Worm (Caenorhabditis elegans) whole organism, young adult: ENCODE data around the gene atgp-2.

Source experiments
- B0019.2 ChIP-seq: fragments of 200-800 bp; sonication (Bioruptor generic); conservative IDR thresholded peaks from 2 replicates; pipeline ENCODE4 v1.3.6; 2022; ENCODE audit warnings: missing genetic modification reagents, missing genetic modification characterization, missing compliant biosample characterization
- B0261.1 ChIP-seq: sonication (generic microtip); optimal IDR thresholded peaks from 2 replicates; lab custom pipeline; 2016; ENCODE audit warnings: mild to moderate bottlenecking, missing genetic modification characterization, moderate library complexity, missing compliant biosample characterization
- B0336.3 ChIP-seq: fragments of 200-800 bp; sonication (Bioruptor generic); IDR thresholded peaks from 2 replicates; pipeline ENCODE4 v1.3.6; 2022; ENCODE audit warnings: missing genetic modification characterization, missing compliant biosample characterization
- C17E4.6 ChIP-seq: fragments of 200-800 bp; sonication (Bioruptor generic); IDR thresholded peaks from 2 replicates; pipeline ENCODE4 v1.3.6; 2022; ENCODE audit warnings: missing genetic modification reagents, missing genetic modification characterization, missing compliant biosample characterization
- F23B12.7 ChIP-seq: sonication (generic microtip); optimal IDR thresholded peaks from 2 replicates; lab custom pipeline; 2017; ENCODE audit warnings: missing genetic modification characterization, mild to moderate bottlenecking, missing compliant biosample characterization, antibody characterized with exemption, moderate library complexity; ENCODE audit not compliant: insufficient read depth
- F37B4.10 ChIP-seq: fragments of 200-800 bp; sonication (Bioruptor generic); IDR thresholded peaks from 2 replicates; pipeline ENCODE4 v1.3.6; 2022; ENCODE audit warnings: missing genetic modification characterization, missing compliant biosample characterization
- F52B5.7 ChIP-seq: sonication (generic microtip); optimal IDR thresholded peaks from 2 replicates; lab custom pipeline; 2016; ENCODE audit warnings: mild to moderate bottlenecking, missing genetic modification characterization, missing compliant biosample characterization
- F55B11.4 ChIP-seq: sonication (generic microtip); optimal IDR thresholded peaks from 2 replicates; lab custom pipeline; 2016; ENCODE audit warnings: missing compliant biosample characterization, missing genetic modification characterization, borderline replicate concordance; ENCODE audit not compliant: insufficient read depth
- F57A8.1 ChIP-seq: fragments of 200-800 bp; sonication (Bioruptor generic); optimal IDR thresholded peaks from 2 replicates; lab custom pipeline; 2018; ENCODE audit warnings: mild to moderate bottlenecking, missing genetic modification characterization, moderate library complexity, missing compliant biosample characterization
- Y53F4B.3 ChIP-seq: fragments of 200-800 bp; sonication (Bioruptor generic); IDR thresholded peaks from 2 replicates; pipeline ENCODE4 v1.3.6; 2022; ENCODE audit warnings: missing genetic modification reagents, missing genetic modification characterization, missing compliant biosample characterization
- Y67H2A.10 ChIP-seq: fragments of 200-800 bp; sonication (Bioruptor generic); conservative IDR thresholded peaks from 2 replicates; pipeline ENCODE4 v1.3.6; 2022; ENCODE audit warnings: missing genetic modification reagents, missing genetic modification characterization, missing compliant biosample characterization
- akir-1 ChIP-seq: fragments of 200-800 bp; sonication (Bioruptor generic); optimal IDR thresholded peaks from 2 replicates; lab custom pipeline; 2018; ENCODE audit warnings: mild to moderate bottlenecking, missing genetic modification characterization, moderate library complexity, missing compliant biosample characterization
- ama-1 ChIP-seq, 3 experiments: fragments of 150-350 bp in 1 of 3; sonication (generic microtip) in 2 of 3; optimal IDR thresholded peaks; 2 replicates each; lab custom pipeline; 2014 to 2018; ENCODE audit warnings: missing biosample characterization in 2 of 3, missing genetic modification characterization in 2 of 3, missing genetic modification reagents in 2 of 3
- aptf-2 ChIP-seq: fragments of 200-800 bp; sonication (Bioruptor generic); conservative IDR thresholded peaks from 2 replicates; pipeline ENCODE4 v1.3.6; 2022; ENCODE audit warnings: missing genetic modification reagents, missing genetic modification characterization, missing compliant biosample characterization
- aptf-3 ChIP-seq: fragments of 200-800 bp; sonication (Bioruptor generic); IDR thresholded peaks from 2 replicates; pipeline ENCODE4 v1.3.6; 2022; ENCODE audit warnings: missing genetic modification characterization, missing compliant biosample characterization
- attf-3 ChIP-seq: fragments of 200-800 bp; sonication (Bioruptor generic); conservative IDR thresholded peaks from 2 replicates; pipeline ENCODE4 v1.3.6; 2022; ENCODE audit warnings: missing genetic modification reagents, missing genetic modification characterization, missing compliant biosample characterization
- attf-5 ChIP-seq: fragments of 200-800 bp; sonication (Bioruptor generic); optimal IDR thresholded peaks from 2 replicates; lab custom pipeline; 2018; ENCODE audit warnings: mild to moderate bottlenecking, missing genetic modification characterization, missing compliant biosample characterization
- attf-6 ChIP-seq: fragments of 200-800 bp; sonication (Bioruptor generic); IDR thresholded peaks from 2 replicates; pipeline ENCODE4 v1.3.6; 2022; ENCODE audit warnings: missing genetic modification reagents, missing genetic modification characterization, missing compliant biosample characterization
- bed-1 ChIP-seq: fragments of 200-800 bp; sonication (Bioruptor generic); IDR thresholded peaks from 2 replicates; pipeline ENCODE4 v1.3.6; 2022; ENCODE audit warnings: missing genetic modification reagents, missing genetic modification characterization, missing compliant biosample characterization
- ccch-3 ChIP-seq: fragments of 200-800 bp; sonication (Bioruptor generic); optimal IDR thresholded peaks from 2 replicates; lab custom pipeline; 2018; ENCODE audit warnings: mild to moderate bottlenecking, missing genetic modification characterization, missing compliant biosample characterization
- ceh-100 ChIP-seq: fragments of 200-800 bp; sonication (Bioruptor generic); IDR thresholded peaks from 2 replicates; pipeline ENCODE4 v1.3.6; 2022; ENCODE audit warnings: missing genetic modification reagents, missing genetic modification characterization, missing compliant biosample characterization
- dpl-1 ChIP-seq: fragments of 150-350 bp; optimal IDR thresholded peaks from 2 replicates; lab custom pipeline; 2014; ENCODE audit warnings: missing biosample characterization, missing genetic modification reagents, missing genetic modification characterization
- egl-44 ChIP-seq: fragments of 200-800 bp; sonication (Bioruptor generic); IDR thresholded peaks from 2 replicates; pipeline ENCODE4 v1.3.6; 2022; ENCODE audit warnings: missing genetic modification reagents, missing genetic modification characterization, missing compliant biosample characterization
- ets-4 ChIP-seq: fragments of 200-800 bp; sonication (Bioruptor generic); optimal IDR thresholded peaks from 2 replicates; lab custom pipeline; 2018; ENCODE audit warnings: mild to moderate bottlenecking, missing genetic modification characterization, missing compliant biosample characterization
- him-1 ChIP-seq: sonication (generic microtip); optimal IDR thresholded peaks from 2 replicates; lab custom pipeline; 2016; ENCODE audit warnings: missing genotype, missing genetic modification reagents, missing genetic modification characterization, missing compliant biosample characterization
- hlh-12 ChIP-seq: sonication (generic microtip); optimal IDR thresholded peaks from 2 replicates; lab custom pipeline; 2016; ENCODE audit warnings: missing genetic modification characterization, missing compliant biosample characterization
- hmg-1.2 ChIP-seq: fragments of 200-800 bp; sonication (Bioruptor generic); IDR thresholded peaks from 2 replicates; pipeline ENCODE4 v1.3.6; 2022; ENCODE audit warnings: missing genetic modification reagents, missing genetic modification characterization, missing compliant biosample characterization
- lag-1 ChIP-seq: fragments of 200-800 bp; sonication (Bioruptor generic); IDR thresholded peaks from 2 replicates; pipeline ENCODE4 v1.3.6; 2022; ENCODE audit warnings: missing genetic modification reagents, missing genetic modification characterization, missing compliant biosample characterization
- let-526 ChIP-seq: fragments of 200-800 bp; sonication (Bioruptor generic); IDR thresholded peaks from 2 replicates; pipeline ENCODE4 v1.3.6; 2022; ENCODE audit warnings: missing genetic modification reagents, missing genetic modification characterization, missing compliant biosample characterization
- lin-26 ChIP-seq: fragments of 200-800 bp; sonication (Bioruptor generic); IDR thresholded peaks from 2 replicates; pipeline ENCODE4 v1.3.6; 2022; ENCODE audit warnings: missing genetic modification reagents, missing genetic modification characterization, missing compliant biosample characterization
- lin-54 ChIP-seq: fragments of 200-800 bp; sonication (Bioruptor generic); optimal IDR thresholded peaks from 2 replicates; lab custom pipeline; 2018; ENCODE audit warnings: mild to moderate bottlenecking, missing genetic modification characterization, missing compliant biosample characterization
- lir-1 ChIP-seq: fragments of 200-800 bp; sonication (Bioruptor generic); conservative IDR thresholded peaks from 2 replicates; pipeline ENCODE4 v1.3.6; 2022; ENCODE audit warnings: missing genetic modification reagents, missing genetic modification characterization, missing compliant biosample characterization
- lsl-1 ChIP-seq: fragments of 200-800 bp; sonication (Bioruptor generic); optimal IDR thresholded peaks from 2 replicates; lab custom pipeline; 2018; ENCODE audit warnings: mild to moderate bottlenecking, missing genetic modification characterization, moderate library complexity, missing compliant biosample characterization
- madf-6 ChIP-seq: fragments of 200-800 bp; sonication (Bioruptor generic); IDR thresholded peaks from 2 replicates; pipeline ENCODE4 v1.3.6; 2022; ENCODE audit warnings: missing genetic modification reagents, missing genetic modification characterization, missing compliant biosample characterization
- mcd-1 ChIP-seq: fragments of 200-800 bp; sonication (Bioruptor generic); IDR thresholded peaks from 2 replicates; pipeline ENCODE4 v1.3.6; 2022; ENCODE audit warnings: missing genetic modification reagents, missing genetic modification characterization, missing compliant biosample characterization
- mel-28 ChIP-seq: sonication (generic microtip); optimal IDR thresholded peaks from 2 replicates; lab custom pipeline; 2016; ENCODE audit warnings: borderline replicate concordance, mild to moderate bottlenecking, missing genetic modification characterization, missing compliant biosample characterization
- mxl-1 ChIP-seq: sonication (generic microtip); optimal IDR thresholded peaks from 2 replicates; lab custom pipeline; 2016; ENCODE audit warnings: missing genetic modification characterization, missing compliant biosample characterization
- nfya-1 ChIP-seq: sonication (generic microtip); optimal IDR thresholded peaks from 2 replicates; lab custom pipeline; 2017; ENCODE audit warnings: antibody characterized with exemption, missing compliant biosample characterization, missing genetic modification characterization, borderline replicate concordance; ENCODE audit not compliant: insufficient read depth
- nfya-2 ChIP-seq: fragments of 200-800 bp; sonication (Bioruptor generic); IDR thresholded peaks from 2 replicates; pipeline ENCODE4 v1.3.6; 2022; ENCODE audit warnings: missing genetic modification reagents, missing genetic modification characterization, missing compliant biosample characterization
- snpc-1.3 ChIP-seq: sonication (generic microtip); optimal IDR thresholded peaks from 2 replicates; lab custom pipeline; 2017; ENCODE audit warnings: missing genetic modification characterization, mild to moderate bottlenecking, missing compliant biosample characterization, antibody characterized with exemption, moderate library complexity, missing genotype, missing genetic modification reagents; ENCODE audit not compliant: insufficient read depth
- snpc-4 ChIP-seq, 5 experiments: fragments of 150-350 bp in 1 of 5; sonication (generic microtip) in 4 of 5; optimal IDR thresholded peaks; 2 replicates each; lab custom pipeline; 2014 to 2018; ENCODE audit warnings: missing genetic modification characterization in 5 of 5, missing biosample characterization in 3 of 5, antibody characterized with exemption in 2 of 5, mild to moderate bottlenecking in 2 of 5, missing compliant biosample characterization in 2 of 5, missing genotype in 2 of 5, moderate library complexity in 2 of 5, missing genetic modification reagents in 1 of 5
- tbp1 ChIP-seq: fragments of 200-800 bp; sonication (Bioruptor generic); optimal IDR thresholded peaks from 2 replicates; lab custom pipeline; 2018; ENCODE audit warnings: mild to moderate bottlenecking, missing genetic modification characterization, missing compliant biosample characterization
- tlf-1 ChIP-seq: fragments of 200-800 bp; sonication (Bioruptor generic); optimal IDR thresholded peaks from 2 replicates; lab custom pipeline; 2018; ENCODE audit warnings: mild to moderate bottlenecking, missing genetic modification characterization, missing compliant biosample characterization
- unc-130 ChIP-seq: sonication (generic microtip); optimal IDR thresholded peaks from 2 replicates; lab custom pipeline; 2016; ENCODE audit warnings: missing genetic modification reagents, missing genetic modification characterization, missing compliant biosample characterization
- zim-3 ChIP-seq: sonication (generic microtip); optimal IDR thresholded peaks from 2 replicates; lab custom pipeline; 2017; ENCODE audit warnings: mild to moderate bottlenecking, missing genetic modification characterization, moderate library complexity, missing compliant biosample characterization
- ztf-28 ChIP-seq: fragments of 200-800 bp; sonication (Bioruptor generic); IDR thresholded peaks from 2 replicates; pipeline ENCODE4 v1.3.6; 2022; ENCODE audit warnings: missing genetic modification reagents, missing genetic modification characterization, missing compliant biosample characterization
- ztf-3 ChIP-seq: fragments of 200-800 bp; sonication (Bioruptor generic); optimal IDR thresholded peaks from 2 replicates; lab custom pipeline; 2018; ENCODE audit warnings: mild to moderate bottlenecking, missing genetic modification characterization, missing compliant biosample characterization

atgp-2 gene

ce11 chrII:14616927-14617326, 27.0 kb downstream of the atgp-2 start (continued):
- TF ChIP-seq mel-28 (tag; lab: Kevin White, UChicago) (no peak), F57A8.1 (peak; percentile 72), nfya-1 (tag; lab: Kevin White, UChicago) (no peak), tbp1 (GFP tag; lab: Kevin White, UChicago) (peak; percentile 90), hmg-1.2 (peak; percentile 61), ets-4 (GFP tag; lab: Kevin White, UChicago) (peak; percentile 20), him-1 (tag; lab: Kevin White, UChicago) (peak; percentile 64), attf-5 (GFP tag; lab: Kevin White, UChicago) (peak; percentile 49), mxl-1 (tag; lab: Kevin White, UChicago) (peak; percentile 87), ccch-3 (GFP tag; lab: Kevin White, UChicago) (no peak), lsl-1 (GFP tag; lab: Kevin White, UChicago) (peak; percentile 44), mcd-1 (GFP tag; lab: Robert Waterston, UW) (peak; percentile 55), ztf-3 (no peak), tlf-1 (peak; percentile 21), B0261.1 (tag; lab: Kevin White, UChicago) (peak; percentile 75), F23B12.7 (tag; lab: Kevin White, UChicago) (peak; percentile 44), F55B11.4 (no peak), snpc-1.3 (tag; lab: Kevin White, UChicago) (peak; percentile 55), C17E4.6 (GFP tag; lab: Robert Waterston, UW) (0 out of 2 replicates have a peak, but pooled peaks have one; percentile 15), lin-54 (GFP tag; lab: Kevin White, UChicago) (no peak), lag-1 (GFP tag; lab: Robert Waterston, UW) (no peak), F52B5.7 (tag; lab: Kevin White, UChicago) (peak; percentile 74), nfya-2 (no peak), bed-1 (no peak), ceh-100 (no peak), zim-3 (peak; percentile 69), F37B4.10 (GFP tag; lab: Robert Waterston, UW) (no peak), B0019.2 (GFP tag; lab: Robert Waterston, UW) (0 out of 2 replicates have a peak, but pooled peaks have one; percentile 14), lir-1 (GFP tag; lab: Robert Waterston, UW) (0 out of 2 replicates have a peak, but pooled peaks have one; percentile 48), attf-6 (no peak), dpl-1 (GFP tag; lab: Kevin White, UChicago) (no peak), aptf-3 (GFP tag; lab: Robert Waterston, UW) (peak; percentile 66; the same call in 1 of the 2 replicates), ztf-28 (GFP tag; lab: Robert Waterston, UW) (peak; percentile 50; the same call in 1 of the 2 replicates), snpc-4 (GFP tag; optimal IDR thresholded peaks at IDR 0.05; lab: Kevin White, UChicago) (no peak), snpc-4 (tag; optimal IDR thresholded peaks at IDR 0.05; lab: Kevin White, UChicago) (no peak), Y67H2A.10 (no peak), let-526 (GFP tag; lab: Robert Waterston, UW) (no peak), madf-6 (GFP tag; lab: Robert Waterston, UW) (peak; percentile 72), hlh-12 (peak; percentile 73), unc-130 (GFP tag; lab: Kevin White, UChicago) (peak; percentile 36), egl-44 (peak; percentile 66; the same call in 1 of the 2 replicates), akir-1 (GFP tag; lab: Kevin White, UChicago) (no peak), Y53F4B.3 (GFP tag; lab: Robert Waterston, UW) (no peak), aptf-2 (GFP tag; lab: Robert Waterston, UW) (no peak), ama-1 (optimal IDR thresholded peaks at IDR 0.05; lab: Kevin White, UChicago) (no peak), ama-1 (GFP tag; optimal IDR thresholded peaks at IDR 0.05; lab: Kevin White, UChicago) (peak in 1 of 2 experiments; percentile 34), B0336.3 (GFP tag; lab: Robert Waterston, UW) (0 out of 2 replicates have a peak, but pooled peaks have one; percentile 44), attf-3 (GFP tag; lab: Robert Waterston, UW) (no peak), lin-26 (GFP tag; lab: Robert Waterston, UW) (peak; percentile 96)
